Fruit fly (Drosophila melanogaster): ENCODE data around the gene CG13919.

Gene CG13919

DNA sequence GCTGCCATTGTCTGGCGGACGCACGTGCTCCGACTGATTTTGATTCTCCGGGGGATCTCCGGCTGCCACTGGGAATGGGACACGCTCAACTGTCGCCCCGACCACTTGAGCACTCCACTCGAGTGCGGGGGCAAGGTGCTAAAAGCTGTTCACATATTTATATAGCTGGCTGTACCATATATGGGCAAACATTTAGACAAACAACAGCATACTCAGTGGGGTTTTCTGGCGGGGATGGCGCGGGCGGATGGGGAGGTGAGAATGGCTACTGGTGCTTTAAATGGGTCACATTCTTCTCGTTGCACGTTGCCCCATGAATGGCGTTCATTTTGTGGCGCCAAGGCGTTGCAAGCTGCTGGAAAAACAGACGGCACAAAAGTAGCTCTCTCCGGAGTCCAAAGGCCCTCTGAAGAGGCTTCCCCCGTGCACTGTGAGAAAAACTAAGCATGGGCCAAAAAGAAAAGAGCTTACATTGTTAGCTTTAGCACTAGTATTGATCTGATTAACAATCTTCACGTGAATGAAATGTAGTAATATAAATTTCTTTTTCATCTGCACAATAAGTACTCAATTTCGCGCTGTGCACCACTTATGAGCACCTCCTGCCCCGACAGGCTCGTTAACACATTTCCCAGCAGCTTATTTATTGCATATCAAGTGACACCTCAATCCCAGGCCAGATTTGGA is 45.6 kb downstream of the CG13919 start (continued):
- TF ChIP-seq sqz (GFP tag; optimal IDR thresholded peaks at IDR 0.05) (no peak), pnt (GFP tag; optimal IDR thresholded peaks at IDR 0.05) (peak; percentile 7), psq (GFP tag; optimal IDR thresholded peaks at IDR 0.05) (no peak), tup (GFP tag; optimal IDR thresholded peaks at IDR 0.05) (peak; percentile 30), Mad (GFP tag; optimal IDR thresholded peaks at IDR 0.05) (no peak), tin (GFP tag; optimal IDR thresholded peaks at IDR 0.05) (peak; percentile 54), CG6813 (GFP tag; optimal IDR thresholded peaks at IDR 0.05) (peak; percentile 57), Eip74EF (GFP tag; optimal IDR thresholded peaks at IDR 0.05) (no peak), CG18476 (GFP tag; optimal IDR thresholded peaks at IDR 0.05) (no peak), dan (GFP tag; IDR thresholded peaks at IDR 0.05) (no peak), CG31388 (GFP tag; optimal IDR thresholded peaks at IDR 0.05) (no peak), Gug (GFP tag; IDR thresholded peaks at IDR 0.05) (0 out of 4 replicates have a peak, but pooled peaks have one; percentile 11), Dad (GFP tag; optimal IDR thresholded peaks at IDR 0.05) (peak; percentile 27), hbn (GFP tag; IDR thresholded peaks at IDR 0.05; ENCODE audit: partially characterized antibody) (no peak), D19A (tag; optimal IDR thresholded peaks at IDR 0.05) (peak; percentile 8), CG11398 (GFP tag; optimal IDR thresholded peaks at IDR 0.05) (no peak), CG17568 (GFP tag; optimal IDR thresholded peaks at IDR 0.05) (no peak), CG17186 (GFP tag; optimal IDR thresholded peaks at IDR 0.05) (peak; percentile 9), sens (GFP tag) (peak; percentile 88), az2 (GFP tag; optimal IDR thresholded peaks at IDR 0.05) (peak; percentile 30), tx (GFP tag; optimal IDR thresholded peaks at IDR 0.05) (no peak), CG31224 (GFP tag; IDR thresholded peaks at IDR 0.05) (no peak), inv (GFP tag; IDR thresholded peaks at IDR 0.05; ENCODE audit: partially characterized antibody) (no peak), CG11093 (GFP tag; IDR thresholded peaks at IDR 0.05) (no peak), Dip3 (GFP tag; optimal IDR thresholded peaks at IDR 0.05) (no peak), crol (GFP tag; IDR thresholded peaks at IDR 0.05) (peak; percentile 44), CG3163 (GFP tag; optimal IDR thresholded peaks at IDR 0.05) (no peak), Pdp1 (GFP tag; optimal IDR thresholded peaks at IDR 0.05) (no peak), CG7987 (GFP tag; optimal IDR thresholded peaks at IDR 0.05) (peak; percentile 36), fru (optimal IDR thresholded peaks at IDR 0.05) (no peak), knrl (GFP tag; IDR thresholded peaks at IDR 0.05; ENCODE audit: partially characterized antibody) (no peak), CG7839 (tag; optimal IDR thresholded peaks at IDR 0.05) (peak; percentile 60), Bdp1 (GFP tag; optimal IDR thresholded peaks at IDR 0.05) (peak; percentile 8), sob (GFP tag; IDR thresholded peaks at IDR 0.05) (0 out of 2 replicates have a peak, but pooled peaks have one; percentile 10), Spps (tag; optimal IDR thresholded peaks at IDR 0.05) (peak; percentile 19), gt (GFP tag; IDR thresholded peaks at IDR 0.05) (peak; percentile 30; the same call in 1 of the 2 replicates), CG9932 (GFP tag; IDR thresholded peaks at IDR 0.05) (no peak), jumu (GFP tag; optimal IDR thresholded peaks at IDR 0.05) (no peak), CG8944 (GFP tag; optimal IDR thresholded peaks at IDR 0.05) (peak; percentile 8), nerfin-2 (GFP tag; IDR thresholded peaks at IDR 0.05; ENCODE audit: partially characterized antibody) (no peak), CG12236 (GFP tag; optimal IDR thresholded peaks at IDR 0.05) (no peak), NfI (GFP tag; optimal IDR thresholded peaks at IDR 0.05) (no peak), so (GFP tag; IDR thresholded peaks at IDR 0.05) (peak; percentile 63; the same call in 1 of the 3 replicates), otp (GFP tag; IDR thresholded peaks at IDR 0.05) (peak; percentile 69; the same call in 2 of the 3 replicates), zen2 (GFP tag; IDR thresholded peaks at IDR 0.05; ENCODE audit: partially characterized antibody) (no peak), CG8290 (GFP tag; optimal IDR thresholded peaks at IDR 0.05) (no peak), CG8290 (tag; optimal IDR thresholded peaks at IDR 0.05) (peak in 1 of 2 experiments; percentile 6), CG2199 (GFP tag; IDR thresholded peaks at IDR 0.05) (no peak), sima (GFP tag; optimal IDR thresholded peaks at IDR 0.05) (no peak), Lhr (GFP tag; optimal IDR thresholded peaks at IDR 0.05) (no peak), Dbx (GFP tag; IDR thresholded peaks at IDR 0.05) (no peak)
